Worm (Caenorhabditis elegans) whole organism, late embryonic: ENCODE results near the gene sir-2.3.

ENCODE experiments used
- C08G9.2 ChIP-seq: sonication (generic microtip); optimal IDR thresholded peaks from 2 replicates; lab custom pipeline; 2016; ENCODE audit warnings: mild to moderate bottlenecking, missing genetic modification characterization, moderate library complexity, missing compliant biosample characterization
- Y22D7AL.16 ChIP-seq: sonication (generic microtip); optimal IDR thresholded peaks from 2 replicates; lab custom pipeline; 2016; ENCODE audit warnings: missing genetic modification characterization, missing compliant biosample characterization
- ahr-1 ChIP-seq: sonication (generic microtip); optimal IDR thresholded peaks from 2 replicates; lab custom pipeline; 2016; ENCODE audit warnings: missing genetic modification characterization, missing compliant biosample characterization
- dmd-4 ChIP-seq: sonication (generic microtip); optimal IDR thresholded peaks from 2 replicates; lab custom pipeline; 2016; ENCODE audit warnings: borderline replicate concordance, missing genetic modification characterization, missing compliant biosample characterization
- ets-4 ChIP-seq: sonication (generic microtip); optimal IDR thresholded peaks from 2 replicates; lab custom pipeline; 2016; ENCODE audit warnings: missing genetic modification characterization, missing compliant biosample characterization
- fax-1 ChIP-seq: sonication (generic microtip); optimal IDR thresholded peaks from 2 replicates; lab custom pipeline; 2016; ENCODE audit warnings: missing genotype, missing genetic modification characterization, missing compliant biosample characterization
- hlh-8 ChIP-seq: sonication (generic microtip); optimal IDR thresholded peaks from 2 replicates; lab custom pipeline; 2016; ENCODE audit warnings: missing genotype, missing genetic modification characterization, missing compliant biosample characterization
- lim-6 ChIP-seq: sonication (generic microtip); optimal IDR thresholded peaks from 2 replicates; lab custom pipeline; 2016; ENCODE audit warnings: missing genetic modification characterization, missing compliant biosample characterization
- npax-4 ChIP-seq: sonication (generic microtip); optimal IDR thresholded peaks from 2 replicates; lab custom pipeline; 2016; ENCODE audit warnings: missing genetic modification characterization, missing compliant biosample characterization
- pax-1 ChIP-seq: fragments of 150-350 bp; optimal IDR thresholded peaks from 2 replicates; lab custom pipeline; 2014; ENCODE audit warnings: missing biosample characterization, missing genetic modification characterization
- pha-4 ChIP-seq: fragments of 150-350 bp; optimal IDR thresholded peaks from 2 replicates; lab custom pipeline; 2018; ENCODE audit warnings: missing biosample characterization, missing genetic modification reagents, missing genetic modification characterization
- pqm-1 ChIP-seq: sonication (generic microtip); optimal IDR thresholded peaks from 2 replicates; lab custom pipeline; 2016; ENCODE audit warnings: missing genetic modification characterization, missing compliant biosample characterization
- tbx-2 ChIP-seq: sonication (generic microtip); optimal IDR thresholded peaks from 2 replicates; lab custom pipeline; 2016; ENCODE audit warnings: missing genetic modification characterization, missing compliant biosample characterization
- unc-55 ChIP-seq: sonication (generic microtip); optimal IDR thresholded peaks from 2 replicates; lab custom pipeline; 2017; ENCODE audit warnings: missing biosample characterization, missing genetic modification reagents, missing genetic modification characterization

DNA sequence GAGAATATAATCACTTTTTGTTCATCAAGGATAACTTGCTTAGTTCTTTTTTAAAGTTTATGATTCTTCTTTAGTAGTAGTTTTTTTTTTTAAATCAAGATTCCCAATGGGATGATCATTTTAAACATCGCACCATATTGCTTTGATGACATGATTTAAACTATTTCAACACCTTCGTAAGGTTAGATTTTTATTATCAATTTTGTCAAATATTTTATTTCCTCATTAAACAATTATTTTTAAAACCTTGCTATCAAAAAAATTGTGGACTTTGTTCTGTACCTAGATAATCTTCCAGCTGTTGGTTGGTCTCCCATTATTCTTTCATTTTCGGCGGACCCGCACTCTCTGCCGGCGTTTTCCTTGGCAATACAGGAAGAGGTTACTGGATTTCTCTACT is at the start of gene sir-2.3:
- no peak for TF ChIP-seq pqm-1 (tag; lab: Kevin White, UChicago)
- TF ChIP-seq ahr-1 (tag; lab: Kevin White, UChicago) = no peak
- TF ChIP-seq npax-4 = no peak
- no peak for TF ChIP-seq lim-6 (tag; lab: Kevin White, UChicago)
- no peak for TF ChIP-seq dmd-4 (tag; lab: Kevin White, UChicago)
- no peak for TF ChIP-seq pha-4 (tag; lab: Kevin White, UChicago)
- TF ChIP-seq unc-55 = no peak
- TF ChIP-seq hlh-8 (tag; lab: Kevin White, UChicago) = no peak
- TF ChIP-seq ets-4 = no peak
- TF ChIP-seq C08G9.2 (tag; lab: Kevin White, UChicago) = no peak
- no peak for TF ChIP-seq Y22D7AL.16 (tag; lab: Kevin White, UChicago)
- no peak for TF ChIP-seq fax-1 (tag; lab: Kevin White, UChicago)
- TF ChIP-seq pax-1 (tag; lab: Kevin White, UChicago) = no peak
- TF ChIP-seq tbx-2 = no peak
